Worm (Caenorhabditis elegans) whole organism, midembryonic: Measurements from ENCODE around the gene F46B3.8.

Experiments
- T22C8.4 ChIP-seq: fragments of 200-800 bp; sonication (Bioruptor generic); IDR thresholded peaks from 2 replicates; pipeline ENCODE4 v1.3.6; 2022; ENCODE audit warnings: missing genetic modification characterization, missing compliant biosample characterization
- cog-1 ChIP-seq: sonication (generic microtip); optimal IDR thresholded peaks from 2 replicates; lab custom pipeline; 2016; ENCODE audit warnings: missing genetic modification characterization, missing compliant biosample characterization
- flt-1 ChIP-seq: fragments of 200-800 bp; sonication (Bioruptor generic); IDR thresholded peaks from 2 replicates; pipeline ENCODE4 v1.3.6; 2022; ENCODE audit warnings: missing genetic modification characterization, missing compliant biosample characterization
- klf-2 ChIP-seq: fragments of 200-800 bp; sonication (Bioruptor generic); conservative IDR thresholded peaks from 2 replicates; pipeline ENCODE4 v1.3.6; 2022; ENCODE audit warnings: missing genetic modification reagents, missing genetic modification characterization, missing compliant biosample characterization
- med-1 ChIP-seq: sonication (generic microtip); optimal IDR thresholded peaks from 2 replicates; lab custom pipeline; 2017; ENCODE audit warnings: missing genetic modification characterization, mild to moderate bottlenecking, missing compliant biosample characterization, antibody characterized with exemption, missing genetic modification reagents; ENCODE audit not compliant: insufficient read depth
- ref-1 ChIP-seq: fragments of 200-800 bp; sonication (Bioruptor generic); conservative IDR thresholded peaks from 2 replicates; pipeline ENCODE4 v1.3.6; 2022; ENCODE audit warnings: missing genetic modification reagents, missing genetic modification characterization, missing compliant biosample characterization
- tab-1 ChIP-seq: fragments of 200-800 bp; sonication (Bioruptor generic); IDR thresholded peaks from 2 replicates; pipeline ENCODE4 v1.3.6; 2022; ENCODE audit warnings: missing genetic modification characterization, missing compliant biosample characterization
- ztf-23 ChIP-seq: fragments of 200-800 bp; sonication (Bioruptor generic); IDR thresholded peaks from 2 replicates; pipeline ENCODE4 v1.3.6; 2022; ENCODE audit warnings: missing genetic modification reagents, missing genetic modification characterization, missing compliant biosample characterization
- ztf-29 ChIP-seq: fragments of 200-800 bp; sonication (Bioruptor generic); IDR thresholded peaks from 2 replicates; pipeline ENCODE4 v1.3.6; 2022; ENCODE audit warnings: missing genetic modification reagents, missing genetic modification characterization, missing compliant biosample characterization

The F46B3.8 gene

DNA sequence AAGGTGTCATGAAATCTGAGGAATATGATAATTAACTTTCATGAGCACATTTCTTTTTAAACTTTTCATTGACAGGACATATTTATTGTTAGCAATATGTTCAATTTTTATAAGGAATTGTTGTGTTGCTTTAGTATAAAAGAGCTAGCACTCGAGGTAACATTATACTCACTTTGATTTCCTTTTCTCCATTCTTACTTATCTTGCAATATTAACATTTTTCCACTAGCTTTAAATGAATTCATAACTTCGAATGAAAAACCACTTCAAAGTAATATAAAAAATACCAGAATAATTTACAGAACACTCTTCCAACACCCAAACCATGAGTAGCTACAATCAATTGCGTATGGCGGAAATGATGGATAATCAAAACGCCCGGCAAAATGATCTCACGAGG lies 49.6 kb downstream of the F46B3.8 start, which contains the start of gene F26F2.5:
F26F2.5 (plus strand) TSS at position 301 of the 400 bp plus-strand sequence.
- TF ChIP-seq tab-1 (GFP tag; lab: Robert Waterston, UW): no peak
- no peak for TF ChIP-seq cog-1 (tag; lab: Kevin White, UChicago)
- no peak for TF ChIP-seq klf-2 (GFP tag; lab: Robert Waterston, UW)
- no peak for TF ChIP-seq ref-1 (GFP tag; lab: Robert Waterston, UW)
- TF ChIP-seq med-1 (GFP tag; lab: Kevin White, UChicago): no peak
- TF ChIP-seq ztf-23 (GFP tag; lab: Robert Waterston, UW): no peak
- TF ChIP-seq flt-1 (GFP tag; lab: Robert Waterston, UW): no peak
- TF ChIP-seq ztf-29 (GFP tag; lab: Robert Waterston, UW): no peak
- no peak for TF ChIP-seq T22C8.4 (GFP tag; lab: Robert Waterston, UW)
